Fruit fly (Drosophila melanogaster) whole organism, embryonic: ENCODE results near the gene Reg-2.

Experiments
- Atf-2 ChIP-seq: fragments of 200-800 bp; sonication (Bioruptor generic); optimal IDR thresholded peaks from 2 replicates; lab custom pipeline; 2016; ENCODE audit warnings: missing biosample characterization, missing genetic modification characterization
- CG15479 ChIP-seq: fragments of 200-800 bp; sonication (Bioruptor generic); optimal IDR thresholded peaks from 3 replicates; lab custom pipeline; 2019; ENCODE audit warnings: missing biosample characterization, mild to moderate bottlenecking, missing genetic modification characterization, moderate library complexity
- CG16863 ChIP-seq: fragments of 200-800 bp; sonication (Bioruptor generic); optimal IDR thresholded peaks from 3 replicates; lab custom pipeline; 2016; ENCODE audit warnings: missing biosample characterization, missing genetic modification characterization
- CG33213 ChIP-seq: fragments of 200-800 bp; sonication (Bioruptor generic); optimal IDR thresholded peaks from 3 replicates; lab custom pipeline; 2016; ENCODE audit warnings: missing biosample characterization, missing genetic modification characterization
- CG4854 ChIP-seq: fragments of 200-800 bp; sonication (Bioruptor generic); optimal IDR thresholded peaks from 2 replicates; lab custom pipeline; 2016; ENCODE audit warnings: missing biosample characterization, missing genetic modification characterization, inconsistent platforms
- Six4 ChIP-seq: fragments of 200-800 bp; sonication (Bioruptor generic); optimal IDR thresholded peaks from 2 replicates; lab custom pipeline; 2016; ENCODE audit warnings: missing biosample characterization, missing genetic modification characterization
- chinmo ChIP-seq: fragments of 200-800 bp; sonication (Bioruptor generic); IDR thresholded peaks from 4 replicates; pipeline ENCODE4 v1.3.6; 2022; ENCODE audit warnings: missing biosample characterization, missing genetic modification characterization; ENCODE audit not compliant: partially characterized antibody
- run ChIP-seq: fragments of 200-800 bp; sonication (Bioruptor generic); optimal IDR thresholded peaks from 3 replicates; lab custom pipeline; 2018; ENCODE audit warnings: missing biosample characterization, mild to moderate bottlenecking, missing genetic modification characterization
- shn ChIP-seq: fragments of 200-800 bp; sonication (Bioruptor generic); optimal IDR thresholded peaks from 3 replicates; lab custom pipeline; 2016; ENCODE audit warnings: missing biosample characterization, missing genetic modification characterization
- unpg ChIP-seq: fragments of 200-800 bp; sonication (Bioruptor generic); optimal IDR thresholded peaks from 3 replicates; lab custom pipeline; 2018; ENCODE audit warnings: missing biosample characterization, mild to moderate bottlenecking, missing genetic modification characterization, moderate library complexity

dm6 chr3L:635016-635363 is 28.6 kb upstream of the Reg-2 start:
- TF ChIP-seq CG33213 (no peak), CG16863 (GFP tag; lab: Kevin White, UChicago) (no peak), shn (GFP tag; lab: Kevin White, UChicago) (no peak), chinmo (no peak), Atf-2 (GFP tag; lab: Kevin White, UChicago) (no peak), run (no peak), CG4854 (GFP tag; lab: Kevin White, UChicago) (no peak), unpg (no peak), CG15479 (GFP tag; lab: Kevin White, UChicago) (no peak), Six4 (GFP tag; lab: Kevin White, UChicago) (no peak)
